Fruit fly (Drosophila melanogaster) whole organism, embryonic: ENCODE data around the gene Gel.

ENCODE experiments used
- Ada2b ChIP-seq: fragments of 200-800 bp; sonication (Bioruptor generic); IDR thresholded peaks from 2 replicates; pipeline ENCODE4 v1.3.6; 2022; ENCODE audit warnings: missing biosample characterization, missing genetic modification characterization
- Asciz ChIP-seq: fragments of 200-800 bp; sonication (Bioruptor generic); optimal IDR thresholded peaks from 2 replicates; lab custom pipeline; 2017; ENCODE audit warnings: missing biosample characterization, mild to moderate bottlenecking, missing genetic modification characterization, missing genetic modification reagents
- CG10462 ChIP-seq: fragments of 200-800 bp; sonication (Bioruptor generic); optimal IDR thresholded peaks from 2 replicates; lab custom pipeline; 2016; ENCODE audit warnings: missing biosample characterization, missing genetic modification characterization
- CG10565 ChIP-seq: fragments of 200-800 bp; sonication (Bioruptor generic); optimal IDR thresholded peaks from 3 replicates; lab custom pipeline; 2016; ENCODE audit warnings: missing biosample characterization, mild to moderate bottlenecking, missing genetic modification characterization
- CG11504 ChIP-seq: fragments of 200-800 bp; sonication (Bioruptor generic); optimal IDR thresholded peaks from 3 replicates; lab custom pipeline; 2019; ENCODE audit warnings: missing biosample characterization, mild to moderate bottlenecking, missing genetic modification characterization, moderate library complexity
- CG11696 ChIP-seq: fragments of 200-800 bp; sonication (Bioruptor generic); IDR thresholded peaks from 2 replicates; pipeline ENCODE4 v1.3.6; 2022; ENCODE audit warnings: missing biosample characterization, missing genetic modification characterization
- CG12236 ChIP-seq: fragments of 200-800 bp; sonication (Bioruptor generic); optimal IDR thresholded peaks from 2 replicates; lab custom pipeline; 2016; ENCODE audit warnings: missing biosample characterization, missing genetic modification characterization
- CG12942 ChIP-seq: fragments of 200-800 bp; sonication (Bioruptor generic); optimal IDR thresholded peaks from 3 replicates; lab custom pipeline; 2016; ENCODE audit warnings: missing biosample characterization, missing genetic modification characterization
- CG15269 ChIP-seq: fragments of 200-800 bp; sonication (Bioruptor generic); optimal IDR thresholded peaks from 2 replicates; lab custom pipeline; 2018; ENCODE audit warnings: missing biosample characterization, mild to moderate bottlenecking, missing genetic modification characterization, moderate library complexity
- CG15601 ChIP-seq: fragments of 200-800 bp; sonication (Bioruptor generic); optimal IDR thresholded peaks from 3 replicates; lab custom pipeline; 2019; ENCODE audit warnings: missing biosample characterization, mild to moderate bottlenecking, missing genetic modification characterization, moderate library complexity
- CG1603 ChIP-seq: fragments of 200-800 bp; sonication (Bioruptor generic); optimal IDR thresholded peaks from 2 replicates; lab custom pipeline; 2019; ENCODE audit warnings: missing biosample characterization, mild to moderate bottlenecking, missing genetic modification characterization, moderate library complexity
- CG16863 ChIP-seq: fragments of 200-800 bp; sonication (Bioruptor generic); optimal IDR thresholded peaks from 3 replicates; lab custom pipeline; 2016; ENCODE audit warnings: missing biosample characterization, missing genetic modification characterization
- CG17328 ChIP-seq: fragments of 200-800 bp; sonication (Bioruptor generic); IDR thresholded peaks from 2 replicates; pipeline ENCODE4 v1.3.6; 2022; ENCODE audit warnings: missing biosample characterization, missing genetic modification characterization
- CG17829 ChIP-seq: fragments of 200-800 bp; optimal IDR thresholded peaks from 2 replicates; lab custom pipeline; 2019; ENCODE audit warnings: missing biosample characterization, mild to moderate bottlenecking, missing genetic modification characterization, moderate library complexity
- CG30403 ChIP-seq: fragments of 200-800 bp; sonication (Bioruptor generic); optimal IDR thresholded peaks from 3 replicates; lab custom pipeline; 2016; ENCODE audit warnings: missing biosample characterization, missing genetic modification characterization
- CG4707 ChIP-seq: fragments of 200-800 bp; sonication (Bioruptor generic); optimal IDR thresholded peaks from 2 replicates; lab custom pipeline; 2018; ENCODE audit warnings: missing biosample characterization, mild to moderate bottlenecking, missing genetic modification characterization, moderate library complexity
- CG6689 ChIP-seq: fragments of 200-800 bp; sonication (Bioruptor generic); IDR thresholded peaks from 2 replicates; pipeline ENCODE4 v1.3.6; 2022; ENCODE audit warnings: missing biosample characterization, missing genetic modification characterization
- CG7357 ChIP-seq: fragments of 200-800 bp; sonication (Bioruptor generic); IDR thresholded peaks from 3 replicates; pipeline ENCODE4 v1.3.6; 2022; ENCODE audit warnings: missing biosample characterization, missing genetic modification characterization
- CG8924 ChIP-seq: fragments of 200-800 bp; optimal IDR thresholded peaks from 3 replicates; lab custom pipeline; 2019; ENCODE audit warnings: missing biosample characterization, mild to moderate bottlenecking, missing genetic modification characterization, moderate library complexity
- CG9797 ChIP-seq: fragments of 200-800 bp; sonication (Bioruptor generic); optimal IDR thresholded peaks from 3 replicates; lab custom pipeline; 2018; ENCODE audit warnings: missing biosample characterization, mild to moderate bottlenecking, missing genetic modification characterization
- D19B ChIP-seq: fragments of 200-800 bp; sonication (Bioruptor generic); optimal IDR thresholded peaks from 2 replicates; lab custom pipeline; 2017; ENCODE audit warnings: missing biosample characterization, mild to moderate bottlenecking, missing genetic modification characterization
- Dek ChIP-seq: fragments of 200-800 bp; sonication (Bioruptor generic); optimal IDR thresholded peaks from 3 replicates; lab custom pipeline; 2019; ENCODE audit warnings: missing biosample characterization, mild to moderate bottlenecking, missing genetic modification characterization, moderate library complexity
- Dip2 ChIP-seq: fragments of 200-800 bp; sonication (Bioruptor generic); IDR thresholded peaks from 2 replicates; pipeline ENCODE4 v1.3.6; 2022; ENCODE audit warnings: missing biosample characterization, missing genetic modification characterization
- ERR ChIP-seq: fragments of 200-800 bp; sonication (Bioruptor generic); optimal IDR thresholded peaks from 2 replicates; lab custom pipeline; 2016; ENCODE audit warnings: missing biosample characterization, missing genetic modification characterization
- Kr ChIP-seq: fragments of 200-800 bp; sonication (Bioruptor generic); optimal IDR thresholded peaks from 2 replicates; lab custom pipeline; 2017; ENCODE audit warnings: missing biosample characterization, mild to moderate bottlenecking, missing genetic modification characterization
- NK7.1 ChIP-seq: fragments of 200-800 bp; sonication (Bioruptor generic); optimal IDR thresholded peaks from 3 replicates; lab custom pipeline; 2016; ENCODE audit warnings: missing biosample characterization, missing genetic modification characterization
- Opbp ChIP-seq: fragments of 200-800 bp; sonication (Bioruptor generic); IDR thresholded peaks from 3 replicates; pipeline ENCODE4 v1.3.6; 2022; ENCODE audit warnings: missing biosample characterization, missing genetic modification characterization; ENCODE audit not compliant: partially characterized antibody
- TFAM ChIP-seq: fragments of 200-800 bp; sonication (Bioruptor generic); optimal IDR thresholded peaks from 2 replicates; lab custom pipeline; 2017; ENCODE audit warnings: missing biosample characterization, missing genetic modification characterization, inconsistent platforms
- Tbp ChIP-seq: fragments of >200 bp; optimal IDR thresholded peaks from 2 replicates; lab custom pipeline; 2018; ENCODE audit warnings: missing biosample characterization, missing genetic modification characterization
- YL-1 ChIP-seq: fragments of 200-800 bp; sonication (Bioruptor generic); optimal IDR thresholded peaks from 3 replicates; lab custom pipeline; 2017; ENCODE audit warnings: missing biosample characterization, mild to moderate bottlenecking, missing genetic modification characterization
- aop ChIP-seq: fragments of 200-800 bp; sonication (Bioruptor generic); IDR thresholded peaks from 2 replicates; pipeline ENCODE4 v1.3.6; 2022; ENCODE audit warnings: missing biosample characterization, missing genetic modification characterization
- ash1 ChIP-seq: fragments of 200-800 bp; sonication (Bioruptor generic); optimal IDR thresholded peaks from 2 replicates; lab custom pipeline; 2018; ENCODE audit warnings: missing biosample characterization, mild to moderate bottlenecking, missing genetic modification characterization
- bbx ChIP-seq: fragments of 200-800 bp; sonication (Bioruptor generic); IDR thresholded peaks from 2 replicates; pipeline ENCODE4 v1.3.6; 2022; ENCODE audit warnings: missing biosample characterization, missing genetic modification characterization; ENCODE audit not compliant: partially characterized antibody
- da ChIP-seq: fragments of 200-800 bp; sonication (Bioruptor generic); optimal IDR thresholded peaks from 2 replicates; lab custom pipeline; 2016; ENCODE audit warnings: missing biosample characterization, missing genetic modification characterization
- dmrt99B ChIP-seq: fragments of 200-800 bp; sonication (Bioruptor generic); optimal IDR thresholded peaks from 2 replicates; lab custom pipeline; 2018; ENCODE audit warnings: missing biosample characterization, mild to moderate bottlenecking, missing genetic modification characterization, moderate library complexity
- grau ChIP-seq: fragments of 200-800 bp; optimal IDR thresholded peaks from 3 replicates; lab custom pipeline; 2019; ENCODE audit warnings: missing biosample characterization, mild to moderate bottlenecking, missing genetic modification characterization, moderate library complexity
- hkb ChIP-seq, 2 experiments: fragments of 200-800 bp in 1 of 2; fragments of >200 bp in 1 of 2; sonication (Bioruptor generic) in 1 of 2; IDR thresholded peaks in 1 of 2; optimal IDR thresholded peaks in 1 of 2; 2 replicates each; pipeline versions ENCODE4 v1.3.6 to Lab custom; 2017 to 2022; ENCODE audit warnings: missing biosample characterization in 1 of 2, missing genetic modification characterization in 1 of 2
- jing ChIP-seq: fragments of 200-800 bp; sonication (Bioruptor generic); optimal IDR thresholded peaks from 2 replicates; lab custom pipeline; 2018; ENCODE audit warnings: missing biosample characterization, mild to moderate bottlenecking, missing genetic modification characterization
- kni ChIP-seq: fragments of 200-800 bp; sonication (Bioruptor generic); optimal IDR thresholded peaks from 3 replicates; lab custom pipeline; 2017; ENCODE audit warnings: mild to moderate bottlenecking, missing biosample characterization, missing genetic modification reagents, missing genetic modification characterization
- knrl ChIP-seq: fragments of 200-800 bp; sonication (Bioruptor generic); IDR thresholded peaks from 3 replicates; pipeline ENCODE4 v1.3.6; 2022; ENCODE audit warnings: missing biosample characterization, missing genetic modification characterization; ENCODE audit not compliant: partially characterized antibody
- lab ChIP-seq: fragments of 200-800 bp; sonication (Bioruptor generic); optimal IDR thresholded peaks from 3 replicates; lab custom pipeline; 2017; ENCODE audit warnings: missing biosample characterization, missing genetic modification characterization, mild to moderate bottlenecking, moderate library complexity, missing genetic modification reagents
- prd ChIP-seq, 3 experiments: fragments of >200 bp in 2 of 3; fragments of 200-800 bp in 1 of 3; sonication (Bioruptor generic) in 1 of 3; optimal IDR thresholded peaks in 2 of 3; IDR thresholded peaks in 1 of 3; 2 replicates in 2 of 3; 3 replicates in 1 of 3; pipeline versions ENCODE4 v1.3.6 to Lab custom; 2017 to 2022; ENCODE audit warnings: missing biosample characterization in 1 of 3, missing genetic modification characterization in 1 of 3
- repo ChIP-seq: fragments of 200-800 bp; sonication (Bioruptor generic); optimal IDR thresholded peaks from 2 replicates; lab custom pipeline; 2016; ENCODE audit warnings: missing biosample characterization, missing genetic modification characterization
- sd ChIP-seq: fragments of 200-800 bp; sonication (Bioruptor generic); optimal IDR thresholded peaks from 3 replicates; lab custom pipeline; 2018; ENCODE audit warnings: missing biosample characterization, mild to moderate bottlenecking, missing genetic modification characterization, moderate library complexity
- sens-2 ChIP-seq: fragments of 200-800 bp; sonication (Bioruptor generic); IDR thresholded peaks from 2 replicates; pipeline ENCODE4 v1.3.6; 2022; ENCODE audit warnings: missing biosample characterization, missing genetic modification characterization
- vfl ChIP-seq: fragments of 200-800 bp; sonication (Bioruptor generic); optimal IDR thresholded peaks from 2 replicates; lab custom pipeline; 2016; ENCODE audit warnings: missing biosample characterization, missing genetic modification characterization
- wdn ChIP-seq: fragments of 200-800 bp; sonication (Bioruptor generic); IDR thresholded peaks from 2 replicates; pipeline ENCODE4 v1.3.6; 2022; ENCODE audit warnings: missing biosample characterization, missing genetic modification characterization
- wek ChIP-seq: fragments of 200-800 bp; sonication (Bioruptor generic); optimal IDR thresholded peaks from 3 replicates; lab custom pipeline; 2018; ENCODE audit warnings: missing biosample characterization, mild to moderate bottlenecking, missing genetic modification characterization, moderate library complexity

Gel gene

DNA sequence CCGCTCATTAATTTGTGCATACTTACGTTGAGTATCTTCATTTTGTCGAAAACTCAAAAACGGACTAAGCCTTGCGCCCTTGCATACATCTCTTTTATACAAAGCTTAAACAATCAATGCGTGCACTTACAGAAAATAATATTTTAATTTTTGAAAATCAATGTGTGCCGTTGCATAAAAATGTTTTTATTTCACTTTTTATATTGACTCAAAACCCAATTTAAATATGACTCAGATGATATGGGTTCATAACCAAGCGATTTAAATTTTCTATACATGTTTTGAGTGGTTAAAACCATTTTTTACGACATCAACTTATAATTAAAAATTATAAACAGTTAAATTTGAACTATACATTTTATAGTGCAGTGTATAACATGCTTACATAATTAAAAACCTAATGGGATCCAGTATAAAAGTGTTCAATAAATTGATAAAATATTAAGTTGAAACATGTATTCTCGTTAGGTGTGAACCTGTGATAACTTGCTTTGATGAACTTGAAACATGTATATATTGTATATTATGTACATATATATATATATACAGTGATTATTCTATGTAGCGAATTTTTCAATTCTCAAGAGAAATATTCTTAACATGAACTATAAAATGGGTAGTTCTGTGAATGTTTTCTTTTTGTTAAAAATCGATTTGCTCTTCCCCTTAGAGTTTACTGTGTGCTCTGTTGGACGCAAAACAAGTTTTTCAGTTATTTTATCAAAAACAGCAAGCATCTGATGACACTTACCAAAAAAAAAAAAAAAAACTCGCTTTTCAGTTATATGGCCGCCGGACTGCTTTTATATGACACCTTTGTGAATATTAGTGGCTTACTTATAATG is 8.3 kb downstream of the Gel start, which contains the start of gene CG34305 (continued):
- TF ChIP-seq CG9797 (GFP tag; lab: Kevin White, UChicago) (no peak), kni (no peak), dmrt99B (tag; lab: Kevin White, UChicago) (peak; percentile 43), Ada2b (GFP tag; lab: Robert Waterston, UW) (peak; percentile 29; the same call in 1 of the 2 replicates), CG30403 (GFP tag; lab: Kevin White, UChicago) (peak; percentile 9), wek (GFP tag; lab: Kevin White, UChicago) (no peak), hkb (optimal IDR thresholded peaks at IDR 0.05; lab: Kevin White, UChicago) (no peak), hkb (GFP tag; IDR thresholded peaks at IDR 0.05; lab: Robert Waterston, UW) (no peak), ash1 (no peak), Opbp (GFP tag; lab: Robert Waterston, UW) (no peak), CG16863 (GFP tag; lab: Kevin White, UChicago) (no peak), CG1603 (tag; lab: Kevin White, UChicago) (no peak), TFAM (GFP tag; lab: Kevin White, UChicago) (no peak), prd (optimal IDR thresholded peaks at IDR 0.05; lab: Kevin White, UChicago) (no peak), prd (GFP tag; IDR thresholded peaks at IDR 0.05; lab: Robert Waterston, UW) (no peak), CG10565 (GFP tag; lab: Kevin White, UChicago) (no peak), sens-2 (GFP tag; lab: Robert Waterston, UW) (no peak), Dip2 (GFP tag; lab: Robert Waterston, UW) (no peak), D19B (GFP tag; lab: Kevin White, UChicago) (no peak), CG8924 (no peak), ERR (GFP tag; lab: Kevin White, UChicago) (no peak), YL-1 (GFP tag; lab: Kevin White, UChicago) (no peak), da (no peak), CG10462 (GFP tag; lab: Kevin White, UChicago) (no peak), bbx (GFP tag; lab: Robert Waterston, UW) (no peak), jing (no peak), NK7.1 (GFP tag; lab: Kevin White, UChicago) (no peak), CG11696 (GFP tag; lab: Robert Waterston, UW) (no peak), repo (GFP tag; lab: Kevin White, UChicago) (no peak), CG7357 (no peak), CG17829 (peak; percentile 5), vfl (no peak), CG4707 (GFP tag; lab: Kevin White, UChicago) (no peak), CG12236 (GFP tag; lab: Kevin White, UChicago) (no peak), CG6689 (GFP tag; lab: Robert Waterston, UW) (no peak), knrl (GFP tag; lab: Robert Waterston, UW) (no peak), CG11504 (tag; lab: Kevin White, UChicago) (no peak), CG17328 (no peak), Kr (GFP tag; lab: Kevin White, UChicago) (no peak), Asciz (GFP tag; lab: Kevin White, UChicago) (no peak), lab (GFP tag; lab: Kevin White, UChicago) (peak; percentile 11), wdn (GFP tag; lab: Robert Waterston, UW) (no peak), CG15601 (no peak), Dek (peak; percentile 26), grau (peak; percentile 67), aop (no peak), CG15269 (tag; lab: Kevin White, UChicago) (peak; percentile 33), CG12942 (GFP tag; lab: Kevin White, UChicago) (no peak), Tbp (no peak), sd (tag; lab: Kevin White, UChicago) (peak; percentile 6)
